Worm (Caenorhabditis elegans) whole organism, young adult: ENCODE measurements around the gene dhhc-10.

ENCODE experiments used
- B0019.2 ChIP-seq: fragments of 200-800 bp; sonication (Bioruptor generic); conservative IDR thresholded peaks from 2 replicates; pipeline ENCODE4 v1.3.6; 2022; ENCODE audit warnings: missing genetic modification reagents, missing genetic modification characterization, missing compliant biosample characterization
- B0261.1 ChIP-seq: sonication (generic microtip); optimal IDR thresholded peaks from 2 replicates; lab custom pipeline; 2016; ENCODE audit warnings: mild to moderate bottlenecking, missing genetic modification characterization, moderate library complexity, missing compliant biosample characterization
- C17E4.6 ChIP-seq: fragments of 200-800 bp; sonication (Bioruptor generic); IDR thresholded peaks from 2 replicates; pipeline ENCODE4 v1.3.6; 2022; ENCODE audit warnings: missing genetic modification reagents, missing genetic modification characterization, missing compliant biosample characterization
- F33H1.4 ChIP-seq: fragments of 200-800 bp; sonication (Bioruptor generic); IDR thresholded peaks from 2 replicates; pipeline ENCODE4 v1.3.6; 2022; ENCODE audit warnings: missing genetic modification reagents, missing genetic modification characterization, missing compliant biosample characterization
- F39B2.1 ChIP-seq: fragments of 200-800 bp; sonication (Bioruptor generic); IDR thresholded peaks from 2 replicates; pipeline ENCODE4 v1.3.6; 2022; ENCODE audit warnings: missing genetic modification reagents, missing genetic modification characterization, missing compliant biosample characterization
- F52B5.7 ChIP-seq: sonication (generic microtip); optimal IDR thresholded peaks from 2 replicates; lab custom pipeline; 2016; ENCODE audit warnings: mild to moderate bottlenecking, missing genetic modification characterization, missing compliant biosample characterization
- F55B11.4 ChIP-seq: sonication (generic microtip); optimal IDR thresholded peaks from 2 replicates; lab custom pipeline; 2016; ENCODE audit warnings: missing compliant biosample characterization, missing genetic modification characterization, borderline replicate concordance; ENCODE audit not compliant: insufficient read depth
- F57A8.1 ChIP-seq: fragments of 200-800 bp; sonication (Bioruptor generic); optimal IDR thresholded peaks from 2 replicates; lab custom pipeline; 2018; ENCODE audit warnings: mild to moderate bottlenecking, missing genetic modification characterization, moderate library complexity, missing compliant biosample characterization
- K11D2.4 ChIP-seq: fragments of 200-800 bp; sonication (Bioruptor generic); IDR thresholded peaks from 2 replicates; pipeline ENCODE4 v1.3.6; 2022; ENCODE audit warnings: missing genetic modification reagents, missing genetic modification characterization, missing compliant biosample characterization
- T26A5.8 ChIP-seq: sonication (generic microtip); optimal IDR thresholded peaks from 2 replicates; lab custom pipeline; 2016; ENCODE audit warnings: missing genetic modification characterization, missing compliant biosample characterization
- Y95B8A.8 ChIP-seq: fragments of 200-800 bp; sonication (Bioruptor generic); IDR thresholded peaks from 2 replicates; pipeline ENCODE4 v1.3.6; 2022; ENCODE audit warnings: missing genetic modification reagents, missing genetic modification characterization, missing compliant biosample characterization
- atf-7 ChIP-seq: sonication (generic microtip); optimal IDR thresholded peaks from 2 replicates; lab custom pipeline; 2017; ENCODE audit warnings: mild to moderate bottlenecking, missing genetic modification characterization, missing compliant biosample characterization
- attf-5 ChIP-seq: fragments of 200-800 bp; sonication (Bioruptor generic); optimal IDR thresholded peaks from 2 replicates; lab custom pipeline; 2018; ENCODE audit warnings: mild to moderate bottlenecking, missing genetic modification characterization, missing compliant biosample characterization
- bed-1 ChIP-seq: fragments of 200-800 bp; sonication (Bioruptor generic); IDR thresholded peaks from 2 replicates; pipeline ENCODE4 v1.3.6; 2022; ENCODE audit warnings: missing genetic modification reagents, missing genetic modification characterization, missing compliant biosample characterization
- ccch-3 ChIP-seq: fragments of 200-800 bp; sonication (Bioruptor generic); optimal IDR thresholded peaks from 2 replicates; lab custom pipeline; 2018; ENCODE audit warnings: mild to moderate bottlenecking, missing genetic modification characterization, missing compliant biosample characterization
- cebp-1 ChIP-seq, 2 experiments: fragments of 200-800 bp in 1 of 2; sonication (Bioruptor generic) in 1 of 2; sonication (generic microtip) in 1 of 2; IDR thresholded peaks in 1 of 2; optimal IDR thresholded peaks in 1 of 2; 2 replicates each; pipeline versions ENCODE4 v1.3.6 to Lab custom; 2017 to 2022; ENCODE audit warnings: missing compliant biosample characterization in 2 of 2, missing genetic modification characterization in 2 of 2, mild to moderate bottlenecking in 1 of 2, missing genetic modification reagents in 1 of 2, moderate library complexity in 1 of 2
- ceh-27 ChIP-seq: fragments of 200-800 bp; sonication (Bioruptor generic); optimal IDR thresholded peaks from 2 replicates; lab custom pipeline; 2018; ENCODE audit warnings: mild to moderate bottlenecking, missing genetic modification characterization, moderate library complexity, missing compliant biosample characterization
- ceh-40 ChIP-seq: fragments of 200-800 bp; sonication (Bioruptor generic); IDR thresholded peaks from 2 replicates; pipeline ENCODE4 v1.3.6; 2022; ENCODE audit warnings: missing genetic modification characterization, missing compliant biosample characterization
- ceh-58 ChIP-seq: fragments of 200-800 bp; sonication (Bioruptor generic); IDR thresholded peaks from 2 replicates; pipeline ENCODE4 v1.3.6; 2022; ENCODE audit warnings: missing genetic modification characterization, missing compliant biosample characterization
- ceh-79 ChIP-seq: sonication (generic microtip); optimal IDR thresholded peaks from 2 replicates; lab custom pipeline; 2017; ENCODE audit warnings: mild to moderate bottlenecking, missing genetic modification characterization, missing compliant biosample characterization
- dox-1 ChIP-seq: fragments of 200-800 bp; sonication (Bioruptor generic); IDR thresholded peaks from 2 replicates; pipeline ENCODE4 v1.3.6; 2022; ENCODE audit warnings: missing genetic modification reagents, missing genetic modification characterization, missing compliant biosample characterization
- egl-18 ChIP-seq: fragments of 200-800 bp; sonication (Bioruptor generic); IDR thresholded peaks from 2 replicates; pipeline ENCODE4 v1.3.6; 2022; ENCODE audit warnings: missing genetic modification reagents, missing genetic modification characterization, missing compliant biosample characterization
- egrh-3 ChIP-seq: fragments of 200-800 bp; sonication (Bioruptor generic); IDR thresholded peaks from 2 replicates; pipeline ENCODE4 v1.3.6; 2022; ENCODE audit warnings: missing genetic modification reagents, missing genetic modification characterization, missing compliant biosample characterization
- ekl-4 ChIP-seq: fragments of 200-800 bp; sonication (Bioruptor generic); IDR thresholded peaks from 2 replicates; pipeline ENCODE4 v1.3.6; 2022; ENCODE audit warnings: missing genetic modification reagents, missing genetic modification characterization, missing compliant biosample characterization
- fkh-3 ChIP-seq: sonication (generic microtip); optimal IDR thresholded peaks from 2 replicates; lab custom pipeline; 2016; ENCODE audit warnings: mild to moderate bottlenecking, missing genetic modification characterization, missing compliant biosample characterization
- hmg-1.2 ChIP-seq: fragments of 200-800 bp; sonication (Bioruptor generic); IDR thresholded peaks from 2 replicates; pipeline ENCODE4 v1.3.6; 2022; ENCODE audit warnings: missing genetic modification reagents, missing genetic modification characterization, missing compliant biosample characterization
- hrde-1 ChIP-seq: sonication (generic microtip); optimal IDR thresholded peaks from 2 replicates; lab custom pipeline; 2016; ENCODE audit warnings: missing genetic modification characterization, mild to moderate bottlenecking, missing compliant biosample characterization, moderate library complexity, missing genotype, missing genetic modification reagents, borderline replicate concordance
- hsf-1 ChIP-seq: fragments of 200-800 bp; sonication (Bioruptor generic); IDR thresholded peaks from 2 replicates; pipeline ENCODE4 v1.3.6; 2022; ENCODE audit warnings: missing genetic modification reagents, missing genetic modification characterization, missing compliant biosample characterization
- lsl-1 ChIP-seq: fragments of 200-800 bp; sonication (Bioruptor generic); optimal IDR thresholded peaks from 2 replicates; lab custom pipeline; 2018; ENCODE audit warnings: mild to moderate bottlenecking, missing genetic modification characterization, moderate library complexity, missing compliant biosample characterization
- lsy-27 ChIP-seq: sonication (generic microtip); optimal IDR thresholded peaks from 2 replicates; lab custom pipeline; 2017; ENCODE audit warnings: missing genetic modification characterization, mild to moderate bottlenecking, missing compliant biosample characterization, antibody characterized with exemption, missing genotype, borderline replicate concordance; ENCODE audit not compliant: insufficient read depth
- madf-3 ChIP-seq: fragments of 200-800 bp; sonication (Bioruptor generic); IDR thresholded peaks from 2 replicates; pipeline ENCODE4 v1.3.6; 2022; ENCODE audit warnings: missing genetic modification reagents, missing genetic modification characterization, missing compliant biosample characterization
- mcd-1 ChIP-seq: fragments of 200-800 bp; sonication (Bioruptor generic); IDR thresholded peaks from 2 replicates; pipeline ENCODE4 v1.3.6; 2022; ENCODE audit warnings: missing genetic modification reagents, missing genetic modification characterization, missing compliant biosample characterization
- mes-4 ChIP-seq: sonication (generic microtip); optimal IDR thresholded peaks from 2 replicates; lab custom pipeline; 2016; ENCODE audit warnings: missing genotype, missing genetic modification characterization, missing compliant biosample characterization
- nhr-120 ChIP-seq: fragments of 200-800 bp; sonication (Bioruptor generic); IDR thresholded peaks from 2 replicates; pipeline ENCODE4 v1.3.6; 2022; ENCODE audit warnings: missing genetic modification characterization, missing compliant biosample characterization
- nhr-80 ChIP-seq: sonication (generic microtip); optimal IDR thresholded peaks from 2 replicates; lab custom pipeline; 2016; ENCODE audit warnings: missing genetic modification characterization, missing compliant biosample characterization
- nhr-90 ChIP-seq: sonication (generic microtip); optimal IDR thresholded peaks from 2 replicates; lab custom pipeline; 2016; ENCODE audit warnings: missing genotype, mild to moderate bottlenecking, missing genetic modification characterization, missing compliant biosample characterization
- pbrm-1 ChIP-seq: fragments of 200-800 bp; sonication (Bioruptor generic); IDR thresholded peaks from 2 replicates; pipeline ENCODE4 v1.3.6; 2022; ENCODE audit warnings: missing genetic modification reagents, missing genetic modification characterization, missing compliant biosample characterization
- rcor-1 ChIP-seq: fragments of 200-800 bp; sonication (Bioruptor generic); IDR thresholded peaks from 2 replicates; pipeline ENCODE4 v1.3.6; 2022; ENCODE audit warnings: missing genetic modification reagents, missing genetic modification characterization, missing compliant biosample characterization
- rpc-1 ChIP-seq, 2 experiments: fragments of 150-350 bp in 1 of 2; sonication (generic microtip) in 1 of 2; optimal IDR thresholded peaks; 2 replicates each; lab custom pipeline; 2014 to 2018; ENCODE audit warnings: missing biosample characterization in 1 of 2, missing genetic modification characterization in 1 of 2, missing genetic modification reagents in 1 of 2, missing genotype in 1 of 2
- tlf-1 ChIP-seq: fragments of 200-800 bp; sonication (Bioruptor generic); optimal IDR thresholded peaks from 2 replicates; lab custom pipeline; 2018; ENCODE audit warnings: mild to moderate bottlenecking, missing genetic modification characterization, missing compliant biosample characterization
- unc-62 ChIP-seq: fragments of 150-350 bp; optimal IDR thresholded peaks from 2 replicates; lab custom pipeline; 2014; ENCODE audit warnings: missing biosample characterization, missing genetic modification reagents, missing genetic modification characterization
- zfh-2 ChIP-seq: fragments of 200-800 bp; sonication (Bioruptor generic); conservative IDR thresholded peaks from 2 replicates; pipeline ENCODE4 v1.3.6; 2022; ENCODE audit warnings: missing genetic modification reagents, missing genetic modification characterization, missing compliant biosample characterization
- ztf-22 ChIP-seq: fragments of 200-800 bp; sonication (Bioruptor generic); optimal IDR thresholded peaks from 2 replicates; lab custom pipeline; 2018; ENCODE audit warnings: mild to moderate bottlenecking, missing genetic modification characterization, moderate library complexity, missing compliant biosample characterization
- ztf-25 ChIP-seq: fragments of 200-800 bp; sonication (Bioruptor generic); IDR thresholded peaks from 2 replicates; pipeline ENCODE4 v1.3.6; 2022; ENCODE audit warnings: missing genetic modification reagents, missing genetic modification characterization, missing compliant biosample characterization
- ztf-3 ChIP-seq: fragments of 200-800 bp; sonication (Bioruptor generic); optimal IDR thresholded peaks from 2 replicates; lab custom pipeline; 2018; ENCODE audit warnings: mild to moderate bottlenecking, missing genetic modification characterization, missing compliant biosample characterization

Gene dhhc-10

DNA sequence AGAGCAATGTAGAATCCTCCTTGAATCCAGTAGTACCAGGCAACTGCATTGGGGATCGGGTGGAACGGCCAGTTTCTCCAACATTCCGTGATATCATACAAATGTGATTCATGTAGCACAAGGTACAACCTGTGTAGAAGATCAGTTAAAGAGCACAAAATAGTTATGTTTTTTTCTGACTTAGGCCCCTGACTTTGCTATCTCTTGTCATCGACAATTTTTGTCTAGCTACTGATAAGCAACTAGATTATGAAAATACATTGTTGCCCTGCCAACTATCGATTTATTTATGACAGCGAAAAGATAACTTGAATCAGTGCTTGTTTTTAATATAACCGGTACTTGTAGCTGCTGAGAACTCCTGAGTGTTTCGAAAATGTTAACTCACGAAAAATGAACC lies 8.7 kb upstream of the dhhc-10 start:
- TF ChIP-seq mes-4 (tag; lab: Kevin White, UChicago) (no peak), ceh-40 (GFP tag; lab: Robert Waterston, UW) (no peak), ceh-79 (tag; lab: Kevin White, UChicago) (no peak), dox-1 (GFP tag; lab: Robert Waterston, UW) (0 out of 2 replicates have a peak, but pooled peaks have one; percentile 7), ekl-4 (GFP tag; lab: Robert Waterston, UW) (no peak), nhr-80 (tag; lab: Kevin White, UChicago) (peak; percentile 72)

DNA sequence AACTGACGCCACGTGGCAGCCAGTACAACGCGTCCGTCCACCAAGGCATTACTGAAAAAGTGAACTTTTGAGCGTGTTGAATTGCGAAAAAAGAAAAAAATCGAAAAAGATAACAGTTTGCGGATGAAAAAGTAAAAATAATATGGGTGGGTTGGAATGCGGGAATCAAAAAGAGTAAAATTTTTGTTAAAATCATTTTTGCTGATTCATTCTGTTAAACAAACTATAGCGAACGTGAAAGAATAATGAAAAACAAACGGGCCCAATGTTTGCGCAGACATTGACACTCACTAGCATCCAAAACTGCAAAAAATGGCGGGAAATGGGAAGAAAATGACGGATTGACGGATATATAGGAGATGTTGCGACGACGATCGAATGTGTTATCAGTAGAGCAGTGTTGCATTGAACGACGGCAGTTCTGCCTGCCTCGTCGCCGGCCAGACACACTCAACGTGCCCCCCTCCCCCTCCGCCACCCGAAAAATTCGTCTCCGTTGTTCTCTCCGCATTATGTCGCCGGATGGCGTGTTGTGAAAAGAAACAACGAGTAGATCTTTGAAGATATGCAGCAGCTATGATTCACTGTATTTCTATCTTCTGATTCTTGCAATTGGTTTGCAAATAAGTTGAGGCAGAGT lies 7.4 kb upstream of the dhhc-10 start, which contains the start of gene hyl-2:
hyl-2 (minus strand) TSS at position 51 of the 640 bp plus-strand sequence.
- TF ChIP-seq nhr-90 (tag; lab: Kevin White, UChicago) (no peak), ztf-25 (GFP tag; lab: Robert Waterston, UW) (no peak), F57A8.1 (GFP tag; lab: Kevin White, UChicago) (no peak), pbrm-1 (GFP tag; lab: Robert Waterston, UW) (no peak), F33H1.4 (GFP tag; lab: Robert Waterston, UW) (no peak), zfh-2 (GFP tag; lab: Robert Waterston, UW) (peak; percentile 88), nhr-120 (GFP tag; lab: Robert Waterston, UW) (no peak), F39B2.1 (no peak), attf-5 (GFP tag; lab: Kevin White, UChicago) (no peak), tlf-1 (GFP tag; lab: Kevin White, UChicago) (no peak), bed-1 (GFP tag; lab: Robert Waterston, UW) (no peak), cebp-1 (GFP tag; IDR thresholded peaks at IDR 0.05; lab: Robert Waterston, UW) (no peak), cebp-1 (tag; optimal IDR thresholded peaks at IDR 0.05; lab: Kevin White, UChicago) (peak; percentile 26), nhr-80 (tag; lab: Kevin White, UChicago) (no peak), lsy-27 (no peak), mcd-1 (GFP tag; lab: Robert Waterston, UW) (peak; percentile 74), atf-7 (tag; lab: Kevin White, UChicago) (no peak), F55B11.4 (tag; lab: Kevin White, UChicago) (no peak), unc-62 (GFP tag; lab: Kevin White, UChicago) (no peak), dox-1 (GFP tag; lab: Robert Waterston, UW) (peak; percentile 37; the same call in 1 of the 2 replicates), C17E4.6 (GFP tag; lab: Robert Waterston, UW) (no peak), K11D2.4 (GFP tag; lab: Robert Waterston, UW) (no peak), ceh-58 (GFP tag; lab: Robert Waterston, UW) (no peak), ztf-3 (no peak), ceh-40 (GFP tag; lab: Robert Waterston, UW) (no peak), madf-3 (no peak), hmg-1.2 (GFP tag; lab: Robert Waterston, UW) (peak; percentile 33; the same call in 1 of the 2 replicates), egl-18 (GFP tag; lab: Robert Waterston, UW) (no peak), hsf-1 (GFP tag; lab: Robert Waterston, UW) (no peak), ceh-27 (GFP tag; lab: Kevin White, UChicago) (peak; percentile 66), Y95B8A.8 (no peak), T26A5.8 (tag; lab: Kevin White, UChicago) (no peak), egrh-3 (GFP tag; lab: Robert Waterston, UW) (peak; percentile 40), rcor-1 (no peak), ccch-3 (GFP tag; lab: Kevin White, UChicago) (no peak), fkh-3 (tag; lab: Kevin White, UChicago) (no peak), F52B5.7 (tag; lab: Kevin White, UChicago) (no peak), rpc-1 (optimal IDR thresholded peaks at IDR 0.05; lab: Kevin White, UChicago) (no peak), rpc-1 (tag; optimal IDR thresholded peaks at IDR 0.05; lab: Kevin White, UChicago) (no peak), B0261.1 (tag; lab: Kevin White, UChicago) (no peak), hrde-1 (tag; lab: Kevin White, UChicago) (no peak), ekl-4 (GFP tag; lab: Robert Waterston, UW) (no peak), B0019.2 (GFP tag; lab: Robert Waterston, UW) (no peak), lsl-1 (GFP tag; lab: Kevin White, UChicago) (no peak), ztf-22 (GFP tag; lab: Kevin White, UChicago) (no peak)
